Worm (Caenorhabditis elegans) whole organism, L4/young adult: ENCODE data around the gene Y55F3BR.1.
A peak's percentile ranks its signal among the peaks of the same experiment; 100 is the strongest.

Source experiments
- dao-5 ChIP-seq: sonication (generic microtip); optimal IDR thresholded peaks from 2 replicates; lab custom pipeline; 2016; ENCODE audit warnings: missing genotype, missing genetic modification characterization, moderate library complexity, missing compliant biosample characterization
- him-1 ChIP-seq: sonication (generic microtip); optimal IDR thresholded peaks from 2 replicates; lab custom pipeline; 2016; ENCODE audit warnings: missing genotype, missing genetic modification reagents, missing genetic modification characterization, missing compliant biosample characterization

ce11 chrIV:842630-843029, 32.0 kb upstream of the Y55F3BR.1 start:
- no peak for TF ChIP-seq him-1 (tag; lab: Kevin White, UChicago)
- peak; percentile 57 for TF ChIP-seq dao-5 (tag; lab: Kevin White, UChicago)
